Fruit fly (Drosophila melanogaster): ENCODE results near the gene nis.

dm6 chr2L:1627824-1628501 is 41.0 kb upstream of the nis start:
- TF ChIP-seq CG8478 (optimal IDR thresholded peaks at IDR 0.05), result no peak
- no peak for TF ChIP-seq CTCF (optimal IDR thresholded peaks at IDR 0.05)
